Worm (Caenorhabditis elegans) whole organism, L3 larva: ENCODE measurements around the gene VC5.2.

Experiments
- ZK546.5 ChIP-seq: sonication (generic microtip); optimal IDR thresholded peaks from 2 replicates; lab custom pipeline; 2017; ENCODE audit warnings: missing biosample characterization, missing genetic modification characterization
- aly-2 ChIP-seq: fragments of 150-350 bp; optimal IDR thresholded peaks from 2 replicates; lab custom pipeline; 2014; ENCODE audit warnings: missing biosample characterization, missing genetic modification characterization
- ceh-16 ChIP-seq: sonication (generic microtip); optimal IDR thresholded peaks from 2 replicates; lab custom pipeline; 2017; ENCODE audit warnings: missing biosample characterization, missing genetic modification characterization
- daf-12 ChIP-seq: fragments of 150-350 bp; optimal IDR thresholded peaks from 2 replicates; lab custom pipeline; 2014; ENCODE audit warnings: missing biosample characterization, missing genetic modification reagents, missing genetic modification characterization
- egl-27 ChIP-seq: sonication (generic microtip); optimal IDR thresholded peaks from 4 replicates; lab custom pipeline; 2017; ENCODE audit warnings: missing biosample characterization, missing genetic modification reagents, missing genetic modification characterization
- egl-5 ChIP-seq: fragments of 150-350 bp; optimal IDR thresholded peaks from 2 replicates; lab custom pipeline; 2017; ENCODE audit warnings: missing biosample characterization, missing genetic modification reagents, missing genetic modification characterization, inconsistent platforms
- elt-1 ChIP-seq: fragments of 150-350 bp; optimal IDR thresholded peaks from 2 replicates; lab custom pipeline; 2014; ENCODE audit warnings: missing biosample characterization, missing genetic modification characterization
- elt-2 ChIP-seq: sonication (generic microtip); optimal IDR thresholded peaks from 2 replicates; lab custom pipeline; 2016; ENCODE audit warnings: missing genetic modification reagents, mild to moderate bottlenecking, missing genetic modification characterization, missing compliant biosample characterization
- eor-1 ChIP-seq, 2 experiments: fragments of 150-350 bp; optimal IDR thresholded peaks; 2 replicates each; lab custom pipeline; 2014 to 2018; ENCODE audit warnings: missing biosample characterization in 2 of 2, missing genetic modification characterization in 2 of 2
- fkh-10 ChIP-seq: sonication (generic microtip); optimal IDR thresholded peaks from 2 replicates; lab custom pipeline; 2017; ENCODE audit warnings: missing biosample characterization, missing genetic modification reagents, missing genetic modification characterization
- hmg-11 ChIP-seq: sonication (generic microtip); optimal IDR thresholded peaks from 2 replicates; lab custom pipeline; 2016; ENCODE audit warnings: missing genetic modification characterization, missing compliant biosample characterization
- lin-15B ChIP-seq: fragments of 150-350 bp; optimal IDR thresholded peaks from 2 replicates; lab custom pipeline; 2014; ENCODE audit warnings: missing biosample characterization, missing genetic modification characterization
- lin-39 ChIP-seq: fragments of 150-350 bp; optimal IDR thresholded peaks from 2 replicates; lab custom pipeline; 2018; ENCODE audit warnings: missing biosample characterization, missing genetic modification reagents, missing genetic modification characterization
- mdl-1 ChIP-seq: fragments of 150-350 bp; optimal IDR thresholded peaks from 2 replicates; lab custom pipeline; 2014; ENCODE audit warnings: missing biosample characterization, missing genetic modification characterization
- mml-1 ChIP-seq: fragments of 150-350 bp; sonication (generic microtip); optimal IDR thresholded peaks from 3 replicates; lab custom pipeline; 2014; ENCODE audit warnings: missing biosample characterization, missing genetic modification characterization
- nfya-1 ChIP-seq: sonication (generic microtip); optimal IDR thresholded peaks from 2 replicates; lab custom pipeline; 2017; ENCODE audit warnings: missing genetic modification characterization, mild to moderate bottlenecking, missing compliant biosample characterization, antibody characterized with exemption, moderate library complexity; ENCODE audit not compliant: insufficient read depth
- nhr-11 ChIP-seq: fragments of 150-350 bp; optimal IDR thresholded peaks from 2 replicates; lab custom pipeline; 2014; ENCODE audit warnings: missing biosample characterization, missing genetic modification characterization
- nhr-23 ChIP-seq: fragments of 150-350 bp; optimal IDR thresholded peaks from 2 replicates; lab custom pipeline; 2014; ENCODE audit warnings: missing biosample characterization, missing genetic modification reagents, missing genetic modification characterization
- nhr-237 ChIP-seq: fragments of 150-350 bp; optimal IDR thresholded peaks from 2 replicates; lab custom pipeline; 2014; ENCODE audit warnings: missing biosample characterization, missing genetic modification characterization
- nhr-25 ChIP-seq: sonication (generic microtip); optimal IDR thresholded peaks from 2 replicates; lab custom pipeline; 2017; ENCODE audit warnings: missing biosample characterization, missing genetic modification characterization
- nhr-28 ChIP-seq: fragments of 150-350 bp; optimal IDR thresholded peaks from 2 replicates; lab custom pipeline; 2014; ENCODE audit warnings: missing biosample characterization, missing genetic modification characterization
- nhr-77 ChIP-seq: fragments of 150-350 bp; optimal IDR thresholded peaks from 2 replicates; lab custom pipeline; 2014; ENCODE audit warnings: missing biosample characterization, missing genetic modification characterization
- pqm-1 ChIP-seq: fragments of 150-350 bp; optimal IDR thresholded peaks from 2 replicates; lab custom pipeline; 2017; ENCODE audit warnings: missing biosample characterization, missing genetic modification characterization, inconsistent platforms
- skn-1 ChIP-seq: fragments of 150-350 bp; optimal IDR thresholded peaks from 2 replicates; lab custom pipeline; 2014; ENCODE audit warnings: missing biosample characterization, missing genetic modification characterization
- tbx-2 ChIP-seq: sonication (generic microtip); optimal IDR thresholded peaks from 2 replicates; lab custom pipeline; 2016; ENCODE audit warnings: mild to moderate bottlenecking, missing genetic modification characterization, missing compliant biosample characterization
- unc-39 ChIP-seq: sonication (generic microtip); optimal IDR thresholded peaks from 4 replicates; lab custom pipeline; 2017; ENCODE audit warnings: missing biosample characterization, missing genetic modification characterization
- zag-1 ChIP-seq: fragments of 150-350 bp; optimal IDR thresholded peaks from 2 replicates; lab custom pipeline; 2014; ENCODE audit warnings: missing biosample characterization, missing genetic modification characterization
- ztf-11 ChIP-seq: fragments of 150-350 bp; optimal IDR thresholded peaks from 2 replicates; lab custom pipeline; 2014; ENCODE audit warnings: missing biosample characterization, missing genetic modification characterization
- ztf-4 ChIP-seq: fragments of 150-350 bp; optimal IDR thresholded peaks from 2 replicates; lab custom pipeline; 2014; ENCODE audit warnings: missing biosample characterization, missing genetic modification characterization

VC5.2 gene

DNA sequence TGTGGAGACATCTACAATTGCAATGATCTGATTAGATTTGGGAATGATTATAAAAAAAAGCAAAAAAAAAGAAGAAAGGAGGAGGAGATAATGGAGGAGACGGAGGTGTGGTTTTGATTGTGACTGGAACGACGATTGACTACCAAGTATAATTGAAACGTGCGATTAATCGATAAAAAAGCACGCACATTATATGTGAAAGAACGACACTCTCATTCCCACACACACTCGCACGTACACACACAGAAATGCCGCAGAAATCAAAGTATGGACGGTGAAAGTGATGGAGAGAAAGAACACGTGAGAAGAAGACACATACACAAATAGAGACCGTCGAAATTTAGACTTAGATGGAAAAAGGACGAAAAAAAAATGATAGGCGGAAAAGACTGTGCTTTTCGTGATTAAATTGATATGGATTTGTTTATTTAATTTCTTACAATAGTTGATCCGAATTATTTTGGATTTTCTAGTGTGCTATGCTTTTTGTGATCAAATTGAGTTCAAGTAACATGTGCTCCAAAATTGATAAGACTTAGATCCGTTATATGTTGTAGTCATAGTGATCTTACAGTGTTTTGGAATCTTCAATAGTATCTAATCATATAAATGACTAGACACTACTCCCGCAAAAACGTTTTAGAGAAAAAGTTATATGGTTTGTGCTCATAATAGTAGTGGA lies 8.1 kb downstream of the VC5.2 start, which contains the start of gene nhr-135 (continued):
- TF ChIP-seq nhr-28 (tag; lab: Kevin White, UChicago) (no peak), mdl-1 (peak; percentile 77)

DNA sequence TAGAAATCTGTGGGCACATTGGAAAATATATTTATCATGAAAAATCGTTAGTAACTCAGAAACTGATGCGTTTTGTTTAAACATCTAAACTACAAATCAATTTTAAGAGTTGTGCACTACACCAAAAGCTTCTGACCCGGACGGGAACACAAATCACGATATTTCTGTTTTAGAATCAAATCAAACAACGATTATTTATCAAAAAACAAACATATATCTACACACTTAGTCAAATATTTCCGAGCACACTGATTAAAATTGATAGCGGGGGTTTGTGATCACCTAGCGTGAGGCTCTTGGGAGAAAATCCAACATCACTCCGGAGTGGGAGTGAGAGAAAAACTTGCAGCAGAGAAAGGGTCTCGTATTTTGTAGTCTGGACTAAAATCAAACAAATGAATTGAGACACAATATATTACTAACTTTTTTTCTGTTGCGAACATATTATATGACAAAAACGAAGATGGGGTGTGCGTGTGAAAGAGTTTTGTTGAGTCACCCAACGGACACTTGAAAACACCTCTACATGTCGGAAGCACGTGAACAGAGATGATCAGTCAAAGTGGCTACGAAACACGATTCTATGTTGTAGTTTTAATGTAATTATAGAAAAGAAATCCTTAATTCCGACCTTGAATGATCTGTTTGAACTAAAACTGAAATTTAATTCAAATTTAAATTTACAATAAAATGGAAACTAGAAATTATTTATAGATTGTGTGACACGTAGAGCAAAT lies 9.7 kb downstream of the VC5.2 start:
- TF ChIP-seq zag-1 (no peak), elt-2 (tag; lab: Kevin White, UChicago) (peak; percentile 74), unc-39 (tag; lab: Kevin White, UChicago) (no peak), nhr-237 (tag; lab: Kevin White, UChicago) (no peak), elt-1 (tag; lab: Kevin White, UChicago) (no peak), pqm-1 (peak; percentile 44), ztf-4 (no peak), hmg-11 (tag; lab: Kevin White, UChicago) (no peak), ZK546.5 (tag; lab: Kevin White, UChicago) (no peak), ztf-11 (tag; lab: Kevin White, UChicago) (no peak), egl-27 (no peak)

DNA sequence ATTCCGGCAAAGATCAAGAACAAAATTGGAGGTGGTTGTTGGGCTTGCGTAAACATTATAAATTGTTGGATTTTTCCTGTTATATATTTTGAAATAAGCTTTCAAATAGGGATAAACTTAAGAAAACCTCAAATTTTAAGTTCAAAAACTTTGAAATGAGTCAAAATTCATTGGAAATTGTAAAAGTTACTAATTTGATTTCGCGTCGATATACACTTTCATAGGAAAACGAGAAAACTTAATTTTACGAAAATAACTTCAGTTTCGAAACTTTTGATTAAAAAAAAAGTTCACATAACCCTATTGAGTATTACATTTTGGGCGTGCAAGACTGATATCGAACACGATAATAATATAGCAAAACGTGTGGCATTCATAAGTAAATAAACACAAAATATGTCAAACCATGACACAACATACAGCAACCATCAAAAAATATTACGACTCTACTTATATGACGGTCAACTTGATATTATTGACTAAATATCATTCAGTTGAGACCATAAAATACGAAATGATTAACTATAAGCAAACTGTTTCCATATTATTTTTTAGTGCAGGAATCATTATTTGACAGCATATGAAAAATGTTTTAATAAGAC lies 10.5 kb downstream of the VC5.2 start:
- TF ChIP-seq ZK546.5 (tag; lab: Kevin White, UChicago) = no peak
- TF ChIP-seq elt-2 (tag; lab: Kevin White, UChicago) = peak; percentile 27
- TF ChIP-seq pqm-1 = peak; percentile 21

DNA sequence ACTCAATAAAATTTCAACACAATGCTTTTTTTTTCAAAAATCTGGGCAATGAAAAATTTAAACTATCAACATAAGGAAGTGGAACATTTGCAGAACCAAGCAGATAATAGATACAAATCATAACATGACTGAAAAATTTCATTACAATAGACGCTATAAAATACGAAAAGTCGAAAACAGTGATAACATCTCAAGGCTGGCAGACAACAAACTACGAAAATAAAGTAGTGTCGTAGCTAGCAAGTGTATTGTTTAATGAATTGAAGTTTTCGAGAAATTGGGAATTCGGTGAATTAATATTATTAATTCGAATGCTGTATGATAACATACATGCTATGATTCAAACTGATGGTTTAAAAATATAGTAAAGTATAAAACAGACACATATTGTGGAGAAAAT lies 11.1 kb downstream of the VC5.2 start:
- TF ChIP-seq nhr-77 = no peak
- no peak for TF ChIP-seq mml-1 (tag; lab: Kevin White, UChicago)

DNA sequence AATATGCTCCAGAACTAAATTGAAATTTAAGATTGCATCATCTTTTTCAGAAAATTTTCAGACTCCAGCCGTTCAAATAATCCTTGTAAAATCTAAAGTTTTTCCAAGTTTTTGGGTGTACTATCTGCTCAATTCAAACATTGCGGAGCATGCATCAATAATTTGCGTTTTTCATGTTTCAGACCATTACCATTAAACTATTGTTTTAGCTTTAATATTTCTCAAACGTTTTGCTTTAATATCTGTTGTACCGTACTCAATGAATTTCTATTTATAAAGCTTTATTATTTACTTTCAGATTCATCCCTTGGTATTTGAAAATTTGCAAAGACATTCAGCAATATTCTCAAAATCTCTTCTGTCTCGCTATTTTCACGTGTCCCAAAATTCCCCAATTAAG lies 17.5 kb downstream of the VC5.2 start, which contains the start of gene odr-2:
TSS of gene odr-2 (plus strand) at position 301 of the 400 bp plus-strand sequence.
- no peak for TF ChIP-seq nhr-25 (tag; lab: Kevin White, UChicago)
- TF ChIP-seq nhr-11 (tag; lab: Kevin White, UChicago) = no peak
- TF ChIP-seq lin-39 (tag; lab: Kevin White, UChicago) = no peak
- TF ChIP-seq mdl-1 = no peak
- TF ChIP-seq tbx-2 (tag; lab: Kevin White, UChicago) = no peak
- no peak for TF ChIP-seq egl-5
- no peak for TF ChIP-seq nhr-28 (tag; lab: Kevin White, UChicago)
- TF ChIP-seq aly-2 (tag; lab: Kevin White, UChicago) = no peak
- TF ChIP-seq pqm-1 = no peak

DNA sequence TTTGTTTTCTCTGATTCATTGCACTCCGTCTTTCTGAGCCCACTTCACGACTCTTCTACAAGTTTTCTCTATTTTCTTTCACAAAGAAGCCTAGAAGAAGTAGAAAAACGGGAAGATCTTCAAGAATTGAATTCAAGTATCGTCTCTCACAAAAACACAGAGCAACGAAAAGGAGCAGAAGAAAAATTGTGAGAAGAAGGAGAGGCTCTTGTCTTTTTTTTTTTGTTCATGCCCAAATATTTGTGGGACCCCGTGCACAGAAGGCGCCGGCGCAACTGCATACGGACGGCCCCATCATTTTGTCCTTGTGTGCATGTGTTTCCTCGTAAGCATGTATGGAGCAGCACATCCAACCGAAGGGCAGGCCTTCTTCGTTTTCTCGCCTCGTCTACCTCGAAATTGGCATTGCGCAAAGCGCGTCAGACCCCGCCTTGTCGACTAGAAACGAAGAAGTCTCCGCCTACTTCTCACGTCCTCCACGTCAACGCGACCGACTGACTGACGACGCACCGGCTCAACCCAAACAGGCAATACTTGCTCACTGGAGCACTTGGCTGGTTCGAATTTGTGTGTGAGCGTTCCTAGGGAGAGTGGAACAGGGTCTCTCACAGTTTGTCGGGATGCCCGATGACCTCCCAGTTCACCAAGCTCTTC lies 20.9 kb downstream of the VC5.2 start:
- TF ChIP-seq ceh-16 (tag; lab: Kevin White, UChicago) (no peak), fkh-10 (GFP tag; lab: Kevin White, UChicago) (peak; percentile 54)

DNA sequence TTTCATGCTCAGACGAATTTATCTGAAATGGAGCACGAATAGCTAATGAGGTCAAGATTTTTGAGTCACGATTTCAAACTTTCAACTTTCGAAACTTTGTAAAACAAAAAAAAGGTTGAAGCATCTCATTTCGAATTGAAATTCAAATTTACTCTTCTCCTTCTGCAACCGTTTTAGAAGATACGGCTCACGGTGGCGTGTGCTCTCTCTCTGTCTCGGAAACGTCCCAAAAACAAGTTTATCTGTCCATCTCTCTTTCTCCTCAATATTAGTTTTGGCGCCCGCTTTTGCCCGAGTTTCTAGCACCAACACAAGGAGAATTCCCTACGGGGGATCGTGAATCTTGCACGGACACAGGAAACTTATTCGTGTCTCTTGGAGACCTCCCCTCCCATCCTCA lies 24.6 kb downstream of the VC5.2 start:
- TF ChIP-seq ztf-4 (no peak), fkh-10 (GFP tag; lab: Kevin White, UChicago) (peak; percentile 21), mml-1 (tag; lab: Kevin White, UChicago) (no peak)

DNA sequence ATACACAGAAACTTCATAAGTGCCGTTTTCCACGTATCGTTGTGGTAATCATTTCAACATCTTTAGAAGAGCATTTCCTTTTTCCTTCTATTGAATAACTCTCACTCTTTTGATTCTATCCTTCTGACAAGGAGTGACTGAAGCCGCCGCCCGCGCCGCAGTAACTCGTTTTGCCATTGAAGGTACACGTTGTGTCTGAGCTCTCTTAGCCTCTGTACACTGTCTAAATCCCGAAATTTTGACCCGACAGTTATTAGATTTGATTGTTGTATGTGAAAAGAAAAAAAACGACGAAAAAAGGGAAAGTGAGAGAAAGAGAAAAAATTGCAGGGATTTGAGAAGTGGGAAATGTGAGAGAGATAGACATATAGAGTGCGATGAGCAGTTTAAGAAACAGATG lies 25.5 kb downstream of the VC5.2 start:
- TF ChIP-seq fkh-10 (GFP tag; lab: Kevin White, UChicago) (peak; percentile 76), lin-15B (tag; lab: Kevin White, UChicago) (no peak), nhr-28 (tag; lab: Kevin White, UChicago) (no peak), ZK546.5 (tag; lab: Kevin White, UChicago) (no peak), eor-1 (tag; optimal IDR thresholded peaks at IDR 0.05; lab: Kevin White, UChicago) (no peak), nfya-1 (tag; lab: Kevin White, UChicago) (no peak), nhr-23 (no peak), daf-12 (tag; lab: Kevin White, UChicago) (no peak), skn-1 (no peak)
